Fruit fly (Drosophila melanogaster) ovary, adult (tissue): Measurements from ENCODE around the gene dgt1.

Experiments used
- CG17801 ChIP-seq: fragments of 200-800 bp; optimal IDR thresholded peaks from 2 replicates; lab custom pipeline; 2019; ENCODE audit warnings: missing biosample characterization, mild to moderate bottlenecking, missing genetic modification characterization, moderate library complexity; ENCODE audit not compliant: partially characterized antibody

dgt1 gene

DNA sequence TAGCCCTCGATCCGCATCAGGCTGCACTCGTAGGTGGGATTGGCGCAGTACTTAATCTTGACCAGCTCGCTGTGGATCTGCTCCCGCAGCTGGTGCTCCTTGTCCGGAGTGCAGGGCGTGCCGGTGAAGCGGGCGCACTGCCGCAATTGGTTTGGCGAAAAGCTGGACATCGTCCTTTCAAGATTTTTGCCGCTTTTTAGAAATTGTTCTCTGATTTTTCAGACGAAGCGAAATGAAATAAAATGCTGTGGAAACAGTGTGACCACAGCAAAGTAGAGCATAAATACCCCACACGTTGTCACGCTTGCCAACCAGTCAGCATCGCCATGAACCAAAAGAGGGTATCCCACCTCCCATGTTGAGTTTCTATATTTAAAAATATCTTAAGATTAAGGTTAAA lies at the start of gene dgt1:
TSS of gene dgt1 (minus strand) at position 264 of the 400 bp plus-strand sequence.
- TF ChIP-seq CG17801 = no peak

DNA sequence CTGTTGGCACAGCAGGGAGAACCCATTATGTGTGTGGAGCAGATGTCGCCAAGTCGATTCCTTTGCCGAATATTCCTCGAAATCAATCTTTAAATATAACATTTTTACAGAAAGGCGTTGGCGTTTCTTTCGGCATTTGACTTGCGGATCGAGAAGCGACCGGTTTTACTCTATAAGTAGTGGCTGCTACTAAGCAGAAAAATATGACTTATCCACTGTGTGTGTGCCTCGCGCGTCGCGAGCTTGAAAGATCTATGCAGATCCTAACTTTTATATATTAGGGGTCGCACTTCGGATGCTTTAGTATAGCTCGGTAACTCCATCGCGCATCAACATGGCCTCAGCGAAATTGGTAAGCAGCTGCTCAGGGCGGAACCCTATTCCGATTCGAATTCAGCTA lies 47.9 kb upstream of the dgt1 start, which contains the start of gene CG15515:
TSS of gene CG15515 (plus strand) at position 301 of the 400 bp plus-strand sequence.
- TF ChIP-seq CG17801 = no peak

DNA sequence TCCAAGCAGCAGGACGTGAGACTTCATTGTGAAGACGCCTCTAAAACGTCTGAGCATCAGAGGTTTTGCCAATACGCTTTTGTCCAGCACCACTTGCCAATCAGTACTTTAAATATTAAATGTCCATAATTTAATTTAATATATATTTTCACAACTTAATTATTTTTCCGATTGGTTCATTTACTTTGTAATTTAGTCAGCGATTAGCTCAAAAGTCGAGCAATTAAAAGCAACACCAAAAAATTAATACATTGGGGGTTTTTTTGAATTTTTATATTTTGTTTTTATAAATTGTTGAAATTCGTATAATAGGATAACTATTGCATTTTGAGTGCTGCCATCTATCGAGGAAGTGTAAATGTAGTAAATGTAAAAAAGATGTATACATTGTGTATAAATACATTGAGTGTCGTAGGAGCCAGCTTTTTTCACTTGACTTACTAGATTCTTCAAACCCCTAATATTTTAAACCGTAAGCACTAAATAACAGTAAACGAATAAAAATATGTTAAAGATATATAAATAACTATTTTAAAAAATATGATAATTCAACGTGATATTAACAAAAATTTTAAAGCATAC lies 46.6 kb upstream of the dgt1 start, which contains the start of gene CG15517:
TSS of gene CG15517 (minus strand) at position 51 of the 582 bp plus-strand sequence.
- no peak for TF ChIP-seq CG17801

DNA sequence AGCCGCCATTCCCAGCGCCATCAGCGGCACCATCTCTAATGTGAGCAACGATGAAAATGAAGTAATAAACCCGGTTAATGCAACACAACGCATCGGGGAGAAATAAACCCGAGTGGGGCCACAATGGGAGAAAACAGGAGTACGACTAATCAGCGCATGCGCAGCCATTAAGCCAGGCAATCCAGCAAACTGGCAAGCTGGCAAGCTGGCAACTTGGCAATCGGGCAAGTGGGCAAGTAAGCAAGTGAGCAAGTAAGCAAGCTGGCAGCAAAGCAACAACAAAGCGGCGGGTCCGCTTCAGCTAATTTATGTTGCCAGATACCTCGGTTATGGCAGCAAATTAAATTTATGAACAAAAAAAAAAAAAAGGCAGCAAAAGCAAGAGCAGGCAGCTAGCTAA lies 42.3 kb upstream of the dgt1 start:
- TF ChIP-seq CG17801 = no peak

DNA sequence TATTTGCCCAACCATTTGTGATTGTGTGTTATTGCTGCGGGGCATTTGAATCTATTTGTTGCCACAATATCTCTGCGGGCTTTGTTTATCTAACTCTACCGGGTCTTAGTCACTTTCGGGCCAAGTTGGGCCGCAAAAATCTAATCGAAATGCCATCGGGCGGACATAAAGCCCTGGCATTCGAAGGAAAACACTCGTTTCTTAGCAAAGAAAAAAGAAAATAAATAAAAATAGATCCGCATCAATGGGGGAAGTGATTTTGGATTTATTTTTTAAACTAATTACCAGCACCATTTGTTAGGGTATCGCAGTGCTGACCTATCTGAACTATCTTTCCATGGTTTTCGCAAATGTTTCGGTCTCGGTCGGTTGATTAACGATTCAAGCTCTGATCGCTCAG lies 41.3 kb upstream of the dgt1 start:
- TF ChIP-seq CG17801 = no peak

DNA sequence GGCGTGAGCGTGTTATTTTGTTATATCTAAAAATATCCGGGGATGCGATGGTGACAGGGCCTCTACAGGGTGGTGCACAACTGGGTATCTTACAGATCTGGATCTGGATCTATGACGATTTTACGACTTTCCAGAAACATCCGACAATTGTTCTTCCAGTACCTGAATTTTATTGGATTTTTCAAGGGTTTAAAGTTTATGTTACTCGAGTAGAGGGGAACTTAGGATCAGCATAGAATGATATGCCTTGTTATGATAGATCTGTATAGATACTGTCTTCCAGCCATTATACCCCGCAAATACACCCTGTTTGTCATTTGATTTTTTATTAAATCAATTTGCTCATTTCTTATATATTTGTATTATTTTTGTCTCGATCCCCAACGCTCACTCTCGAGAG lies 37.1 kb upstream of the dgt1 start:
- no peak for TF ChIP-seq CG17801

DNA sequence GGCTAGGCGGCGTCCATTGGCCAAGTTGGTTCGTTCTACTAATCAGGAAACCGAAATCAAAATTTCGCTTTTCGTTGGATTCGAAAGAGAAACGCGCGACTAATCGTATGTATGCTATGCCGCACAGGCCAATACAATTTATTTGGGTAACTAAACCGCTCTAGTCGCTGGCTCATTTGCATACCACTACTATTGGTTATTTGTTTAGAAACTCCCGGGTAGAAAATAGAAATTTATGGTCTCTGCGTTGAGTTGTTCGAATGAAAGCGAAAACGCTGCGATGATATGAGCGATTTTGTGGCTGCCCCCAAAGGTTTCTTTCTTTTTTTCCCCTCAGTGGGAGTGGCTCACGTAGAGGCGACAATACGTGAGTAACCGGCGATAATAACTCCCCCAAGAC lies 35.7 kb upstream of the dgt1 start:
- TF ChIP-seq CG17801 = no peak

DNA sequence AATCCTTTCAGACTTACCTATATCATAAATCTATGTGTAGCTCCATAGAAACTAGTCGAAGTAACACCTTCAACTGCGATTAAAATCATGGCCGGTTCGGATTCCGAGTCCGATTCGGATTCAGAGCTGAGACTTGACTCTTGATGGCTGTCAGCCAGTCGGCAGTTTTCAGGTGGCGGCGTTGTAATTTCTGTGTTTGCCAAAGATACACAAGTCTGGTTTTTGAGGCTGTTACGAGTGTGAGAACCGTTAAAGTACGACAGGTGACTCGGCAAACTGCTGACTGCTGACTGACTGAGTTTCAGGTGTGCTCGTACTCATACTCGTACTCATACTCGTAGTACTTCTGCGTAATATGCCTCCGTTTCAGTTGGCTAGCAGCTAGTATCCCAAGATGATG lies 33.9 kb upstream of the dgt1 start:
- TF ChIP-seq CG17801 = no peak

DNA sequence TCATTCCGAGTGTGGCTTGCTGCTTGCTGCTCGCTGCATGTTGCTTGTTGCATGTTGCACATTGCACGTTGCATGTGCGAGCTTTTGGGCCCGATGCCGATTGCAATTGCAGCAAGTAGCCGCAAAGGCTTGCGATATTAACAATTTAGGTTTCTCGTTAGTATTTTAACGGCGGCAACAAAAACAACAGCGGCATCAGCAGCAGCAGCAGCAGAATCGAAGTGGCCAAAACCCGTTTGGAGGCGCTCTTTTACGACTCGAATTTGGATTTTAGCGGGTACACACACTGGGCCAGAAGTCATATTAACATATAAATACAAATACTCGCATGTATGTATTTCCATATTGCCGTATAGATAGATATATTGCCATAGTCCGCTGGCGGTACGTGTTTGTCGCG lies 23.0 kb upstream of the dgt1 start:
- TF ChIP-seq CG17801 = no peak

DNA sequence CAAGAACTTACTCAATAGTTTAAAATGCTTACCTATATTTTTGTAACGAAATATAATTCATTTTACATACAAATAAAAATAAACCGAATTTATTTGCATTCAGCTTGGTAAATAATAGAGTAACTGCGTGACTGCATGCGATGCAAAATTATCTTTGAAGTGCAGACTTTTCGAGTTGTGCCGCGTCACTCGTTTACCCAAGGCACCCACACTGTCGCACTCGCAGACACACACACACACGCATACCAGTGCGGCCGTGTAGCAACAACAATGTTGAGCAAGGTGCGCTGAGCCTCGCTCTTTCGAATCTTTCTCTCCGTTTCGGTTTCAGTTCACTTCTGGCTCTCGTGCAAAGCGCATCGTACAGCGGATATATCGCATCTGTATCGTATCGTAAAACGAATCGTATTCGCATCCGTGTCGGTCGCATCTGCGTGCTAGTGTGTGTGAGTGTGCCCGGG lies 19.5 kb upstream of the dgt1 start, which contains the start of gene CG31038:
TSS of gene CG31038 (plus strand) at position 327 of the 461 bp plus-strand sequence.
- TF ChIP-seq CG17801 = peak; percentile 27

DNA sequence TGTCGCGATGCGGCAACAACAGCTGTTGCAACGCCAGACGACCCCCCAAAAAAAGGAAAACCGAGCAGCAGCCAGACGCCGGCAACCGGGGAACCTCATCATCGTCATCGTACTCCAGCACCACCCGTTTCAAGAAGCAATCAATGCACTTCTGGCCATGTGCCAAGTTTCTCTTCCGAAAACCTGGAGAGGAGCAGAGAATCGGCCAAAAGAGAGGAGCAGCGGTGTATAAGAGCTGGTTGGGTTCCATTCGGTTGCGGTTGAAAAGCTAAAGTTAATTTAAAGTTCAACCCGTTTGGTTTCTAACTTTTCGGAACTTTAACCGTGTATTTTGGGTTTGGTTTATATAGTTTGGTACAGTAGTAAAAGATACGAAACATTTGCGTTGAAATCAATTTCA lies 18.9 kb upstream of the dgt1 start:
- no peak for TF ChIP-seq CG17801

DNA sequence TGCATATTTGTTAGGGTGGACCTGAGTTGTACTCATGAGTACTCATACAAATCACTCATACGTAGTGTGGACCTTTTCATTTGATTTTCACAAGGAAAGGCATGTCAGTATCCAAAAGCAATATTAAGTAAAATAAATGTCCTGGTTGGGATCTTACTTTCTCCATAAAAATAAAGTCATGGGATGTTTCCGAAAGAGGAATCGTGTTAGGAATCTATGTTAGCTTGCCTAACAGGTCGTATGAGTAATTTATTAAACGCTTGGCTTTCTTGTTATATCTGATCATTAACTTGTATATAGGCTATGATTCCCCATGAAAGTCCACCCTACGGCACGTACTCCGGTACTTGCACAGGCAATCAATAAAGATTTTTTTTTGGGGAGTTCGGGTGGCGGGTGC lies 18.5 kb upstream of the dgt1 start:
- TF ChIP-seq CG17801 = peak; percentile 50

DNA sequence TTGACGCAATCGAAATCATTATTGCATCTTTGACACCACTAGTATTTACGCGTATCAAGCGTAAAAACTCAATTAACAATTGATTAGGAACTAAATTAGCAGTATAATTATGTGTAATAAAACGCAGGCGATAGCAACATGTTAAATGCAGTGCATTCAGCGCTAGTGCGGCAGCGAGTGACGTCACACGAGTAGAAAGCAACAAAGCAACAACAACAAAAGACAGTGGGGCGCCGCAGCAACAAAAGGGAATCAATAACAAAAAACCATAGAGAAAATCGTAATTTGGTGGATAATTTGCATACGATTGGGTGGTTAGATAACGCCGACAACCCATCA lies 12.0 kb upstream of the dgt1 start, which contains the start of gene CG34133:
TSS of gene CG34133 (plus strand) at position 16 of the 339 bp plus-strand sequence.
- no peak for TF ChIP-seq CG17801

DNA sequence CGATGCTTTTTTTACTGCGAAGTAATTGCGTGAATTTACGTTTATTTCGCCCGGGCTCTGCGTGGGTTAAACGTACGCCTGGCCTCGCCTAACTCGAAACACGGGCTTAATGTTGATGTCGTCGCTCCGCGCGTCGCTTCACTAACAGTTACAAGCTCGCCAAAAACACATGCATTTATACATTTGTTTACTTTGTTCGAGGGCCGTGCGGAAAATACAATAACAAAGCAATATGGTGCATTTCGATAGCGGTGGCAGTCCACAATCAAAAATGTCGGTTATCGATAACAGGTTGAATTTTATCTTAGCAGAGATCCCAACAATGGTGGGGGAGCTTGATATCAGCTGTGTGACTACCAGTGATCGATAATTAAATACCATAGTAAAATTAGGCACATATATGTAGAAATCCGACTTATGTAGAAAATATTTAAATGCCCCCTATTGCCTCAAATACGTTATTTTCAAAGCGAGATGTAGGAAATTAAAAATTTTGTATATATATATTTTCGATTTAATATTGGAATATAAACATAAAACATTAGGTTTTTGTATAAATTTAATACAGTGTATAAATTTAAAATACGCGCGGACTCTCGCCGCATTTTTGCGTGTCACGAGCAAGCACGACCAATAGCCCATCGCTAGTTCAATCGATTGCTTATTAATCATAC lies 11.5 kb upstream of the dgt1 start, which contains the start of gene Zip99C:
TSS of gene Zip99C (minus strand) at position 220 of the 674 bp plus-strand sequence.
- peak; percentile 16 for TF ChIP-seq CG17801

DNA sequence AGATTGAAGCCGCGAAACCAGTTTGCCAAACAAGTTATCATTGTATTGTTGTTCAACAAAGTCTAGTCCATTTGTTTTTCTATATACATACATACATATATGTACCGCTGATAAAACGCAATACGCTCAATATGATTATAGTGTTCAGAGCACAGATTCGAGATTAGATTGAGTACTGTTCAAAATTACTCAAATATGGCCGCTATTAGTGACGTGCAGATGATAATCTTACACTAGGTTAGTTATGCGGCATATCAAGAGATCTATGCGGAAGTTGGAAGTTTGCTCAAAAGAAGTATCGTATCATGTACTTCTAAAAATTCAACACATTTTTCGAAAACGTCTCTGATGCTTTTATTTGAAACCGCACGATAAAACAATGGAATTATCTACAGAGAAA lies 10.6 kb upstream of the dgt1 start:
- TF ChIP-seq CG17801 = no peak

DNA sequence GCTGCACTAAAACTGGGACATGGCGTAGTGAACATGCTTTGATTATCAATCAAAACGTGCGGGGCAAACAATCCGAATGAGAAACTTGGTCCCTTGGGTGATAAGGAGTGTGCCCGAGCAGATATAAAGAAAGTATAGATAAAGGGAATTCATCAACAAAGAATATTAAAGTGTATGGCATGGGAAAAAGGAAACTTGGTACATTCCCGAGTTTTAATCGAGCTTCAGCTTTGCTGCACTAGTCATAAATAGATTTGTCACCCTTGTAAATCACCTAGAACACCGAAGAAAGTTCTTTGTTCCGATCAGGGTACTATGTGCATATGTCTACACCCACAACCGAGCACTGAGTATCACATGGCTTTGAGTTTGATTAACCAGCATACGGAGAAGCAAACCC lies 10.2 kb upstream of the dgt1 start:
- no peak for TF ChIP-seq CG17801

DNA sequence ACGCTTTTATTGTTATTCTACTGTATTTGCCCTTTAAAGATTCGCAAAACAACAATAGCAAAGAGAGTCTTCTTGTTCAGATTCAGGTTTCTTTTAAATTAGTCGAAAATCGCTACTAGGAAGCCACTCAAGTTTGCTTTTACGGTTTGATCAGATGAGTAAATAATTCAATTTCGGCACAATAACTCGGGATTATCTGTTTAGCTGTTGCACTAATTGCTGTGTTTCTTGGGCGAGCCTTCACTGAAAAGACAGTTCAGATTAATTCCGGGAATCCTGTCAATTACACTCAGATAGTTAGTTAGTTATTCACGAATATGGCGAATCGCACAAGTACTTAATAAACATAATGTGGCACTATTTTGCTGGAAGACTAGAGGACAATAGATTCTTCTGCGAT lies 9.4 kb upstream of the dgt1 start:
- no peak for TF ChIP-seq CG17801

DNA sequence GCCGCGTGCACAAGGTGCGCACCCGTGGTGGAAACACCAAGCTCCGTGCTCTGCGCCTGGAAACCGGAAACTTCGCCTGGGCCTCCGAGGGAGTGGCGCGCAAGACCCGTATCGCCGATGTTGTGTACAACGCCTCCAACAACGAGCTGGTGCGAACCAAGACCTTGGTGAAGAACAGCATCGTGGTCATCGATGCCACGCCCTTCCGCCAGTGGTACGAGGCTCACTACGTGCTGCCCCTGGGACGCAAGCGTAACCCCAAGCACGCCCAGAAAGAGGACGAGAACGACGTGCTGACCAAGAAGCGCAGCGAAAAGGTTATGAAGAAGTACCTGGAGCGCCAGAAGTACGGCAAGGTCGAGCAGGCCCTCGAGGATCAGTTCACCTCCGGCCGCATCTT lies 5.5 kb upstream of the dgt1 start:
- no peak for TF ChIP-seq CG17801
